Fruit fly (Drosophila melanogaster): ENCODE data around the gene CG42232.

DNA sequence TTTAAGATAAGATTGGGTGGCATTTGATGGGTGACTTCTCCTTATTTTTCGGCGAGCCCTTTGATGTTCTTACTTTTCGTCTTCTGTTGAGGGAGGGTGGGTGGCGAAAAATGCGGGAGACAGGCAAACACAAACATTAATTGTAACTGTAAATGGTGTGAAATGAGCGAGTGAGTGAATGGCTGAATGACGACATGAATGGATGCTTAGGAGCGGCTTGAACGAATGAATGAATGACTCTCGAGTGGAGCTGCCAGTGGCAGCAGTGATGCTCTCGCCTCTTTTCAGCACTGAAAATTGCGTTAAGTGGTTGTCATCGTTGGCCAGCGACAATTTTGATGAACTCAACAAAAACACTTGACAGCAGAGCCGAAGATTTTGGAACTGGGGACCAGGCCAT, 35.1 kb upstream of the CG42232 start:
- TF ChIP-seq Lpt (GFP tag; optimal IDR thresholded peaks at IDR 0.05) (no peak), CG11762 (GFP tag; optimal IDR thresholded peaks at IDR 0.05; ENCODE audit: insufficient read depth) (no peak), eg (GFP tag; IDR thresholded peaks at IDR 0.05) (no peak), esn (GFP tag; optimal IDR thresholded peaks at IDR 0.05) (no peak), acj6 (GFP tag; optimal IDR thresholded peaks at IDR 0.05) (no peak), CG6792 (GFP tag; optimal IDR thresholded peaks at IDR 0.05) (no peak), fd85E (GFP tag; optimal IDR thresholded peaks at IDR 0.05) (no peak), ss (GFP tag; optimal IDR thresholded peaks at IDR 0.05) (no peak), CG6276 (GFP tag; optimal IDR thresholded peaks at IDR 0.05) (no peak), Eip78C (GFP tag) (no peak), Sox102F (GFP tag; optimal IDR thresholded peaks at IDR 0.05) (no peak)

All from whole organism, prepupa.